In genomic region chrIV:13309636-13310035, ce11 we compare ENCODE assay signal across 2 worm cellular contexts.
TF ChIP-seq lines count a peak whose summit lies in the region.

No protein-coding gene starts in this region.

TF ChIP-seq in whole organism, L3 larva, 47 proteins besides CTCF, POLR2A, EP300 and RAD21:
- no peak for TF ChIP-seq tbx-2 (tag; optimal IDR thresholded peaks at IDR 0.05; lab: Kevin White, UChicago)
- TF ChIP-seq nfya-1 (tag; optimal IDR thresholded peaks at IDR 0.05; lab: Kevin White, UChicago; ENCODE audit: insufficient read depth) = peak; percentile 70
- no peak for TF ChIP-seq nhr-76 (tag; optimal IDR thresholded peaks at IDR 0.05; lab: Kevin White, UChicago)

TF ChIP-seq in whole organism, late embryonic, 69 proteins besides CTCF, POLR2A, EP300 and RAD21:
- TF ChIP-seq ceh-2 (tag; optimal IDR thresholded peaks at IDR 0.05; lab: Kevin White, UChicago) (no peak), F13H6.1 (tag; optimal IDR thresholded peaks at IDR 0.05; lab: Kevin White, UChicago) (no peak), nhr-232 (tag; optimal IDR thresholded peaks at IDR 0.05; lab: Kevin White, UChicago) (no peak), ceh-18 (tag; optimal IDR thresholded peaks at IDR 0.05; lab: Kevin White, UChicago) (no peak), nfya-1 (tag; optimal IDR thresholded peaks at IDR 0.05; lab: Kevin White, UChicago) (peak; percentile 64), T23F11.4 (GFP tag; optimal IDR thresholded peaks at IDR 0.05; lab: Kevin White, UChicago) (no peak)

Comparison
In these comparisons a context has a peak if more than half of its experiments do, and no peak if none do; other contexts are left out.
1. Of the 9 proteins assayed by ChIP-seq in both whole organism, late embryonic and whole organism, L3 larva: peak only in whole organism, late embryonic: none; only in whole organism, L3 larva: none; in both: nfya-1; in neither: 8.